Fruit fly (Drosophila melanogaster): ENCODE measurements around the gene CG17294.

- TF ChIP-seq kay (GFP tag; ENCODE audit: borderline replicate concordance) (no peak), CG11617 (GFP tag; optimal IDR thresholded peaks at IDR 0.05) (no peak), Crg-1 (GFP tag; optimal IDR thresholded peaks at IDR 0.05) (no peak), CG7045 (GFP tag; optimal IDR thresholded peaks at IDR 0.05) (no peak), Clk (GFP tag; optimal IDR thresholded peaks at IDR 0.05) (no peak), Hr96 (GFP tag; optimal IDR thresholded peaks at IDR 0.05) (no peak), CG33017 (tag; optimal IDR thresholded peaks at IDR 0.05) (no peak), cnc (optimal IDR thresholded peaks at IDR 0.05) (no peak), CG1620 (GFP tag; optimal IDR thresholded peaks at IDR 0.05) (no peak), CG7101 (tag; optimal IDR thresholded peaks at IDR 0.05) (no peak), ovo (GFP tag; optimal IDR thresholded peaks at IDR 0.05) (no peak), CG14711 (tag; optimal IDR thresholded peaks at IDR 0.05) (no peak)
Measured at dm6 chr2L:8395996-8396699, 19.3 kb downstream of the CG17294 start, which contains the start of the genes Peritrophin-15a and CG13385.
